Worm (Caenorhabditis elegans): Measurements from ENCODE around the gene lin-36.

lin-36 gene

DNA sequence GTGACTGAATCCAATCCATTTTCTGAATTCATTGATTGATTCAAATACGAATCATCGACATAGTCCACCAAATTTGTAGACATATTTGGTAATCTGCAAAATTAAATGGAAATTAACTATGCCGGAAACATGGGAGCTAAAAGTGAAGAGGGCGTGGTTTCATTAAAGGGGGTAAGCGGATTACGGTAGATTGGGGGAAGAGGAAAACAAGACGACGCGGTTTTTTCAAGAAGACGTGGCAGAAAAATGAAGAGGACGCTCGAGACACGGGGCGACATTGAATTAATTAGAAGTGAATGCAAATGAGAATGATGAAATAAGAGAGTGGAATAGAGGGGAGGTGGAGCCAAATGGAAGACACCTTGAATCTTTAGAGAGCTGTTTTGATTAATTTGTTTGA lies 24.3 kb downstream of the lin-36 start, which contains the start of gene npr-17:
TSS of gene npr-17 (minus strand) at position 101 of the 400 bp plus-strand sequence.
- TF ChIP-seq nhr-237 (tag; optimal IDR thresholded peaks at IDR 0.05) (no peak), lin-39 (tag; optimal IDR thresholded peaks at IDR 0.05) (no peak), jun-1 (tag; optimal IDR thresholded peaks at IDR 0.05) (no peak), nhr-76 (tag; optimal IDR thresholded peaks at IDR 0.05) (no peak), elt-1 (tag; optimal IDR thresholded peaks at IDR 0.05) (no peak), pqm-1 (tag; optimal IDR thresholded peaks at IDR 0.05) (no peak)

DNA sequence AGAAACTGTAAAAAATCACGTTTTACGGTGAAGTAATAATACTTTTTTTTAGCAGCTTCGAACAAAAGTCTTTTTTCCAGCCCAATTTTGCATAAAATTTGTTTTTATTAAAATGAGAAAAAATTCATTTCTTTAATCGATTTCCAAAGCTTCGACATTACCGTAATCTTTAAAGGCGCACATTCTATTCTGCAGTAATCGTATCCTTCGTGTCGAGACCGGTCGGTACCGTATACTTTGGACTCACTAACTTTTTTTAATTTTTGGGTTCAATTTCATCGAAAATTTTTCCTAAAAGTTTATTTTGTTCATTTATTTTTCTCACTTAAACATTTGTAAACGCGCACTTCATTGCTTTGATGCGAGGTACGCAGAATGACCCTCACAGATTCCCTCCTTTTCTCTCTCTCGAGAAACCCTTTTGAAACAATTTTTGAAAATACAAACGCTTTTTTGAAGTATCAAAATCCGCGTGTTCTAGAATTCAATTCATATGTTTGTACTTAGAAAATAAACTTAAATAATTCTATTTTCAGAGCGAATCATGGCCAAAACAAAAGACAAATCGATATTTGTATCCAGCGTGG lies 34.0 kb downstream of the lin-36 start, which contains the start of gene hrpk-2:
TSS of gene hrpk-2 (plus strand) at position 537 of the 587 bp plus-strand sequence.
- no peak for TF ChIP-seq nhr-28 (tag; optimal IDR thresholded peaks at IDR 0.05)
- no peak for TF ChIP-seq nhr-12 (tag; optimal IDR thresholded peaks at IDR 0.05)
- no peak for TF ChIP-seq fkh-2 (tag; optimal IDR thresholded peaks at IDR 0.05)
- TF ChIP-seq lin-15B (tag; optimal IDR thresholded peaks at IDR 0.05), result no peak
- no peak for TF ChIP-seq nhr-76 (tag; optimal IDR thresholded peaks at IDR 0.05)
- TF ChIP-seq mml-1 (tag; optimal IDR thresholded peaks at IDR 0.05), result no peak
- no peak for TF ChIP-seq ztf-4 (tag; optimal IDR thresholded peaks at IDR 0.05)
- TF ChIP-seq nhr-67 (tag; optimal IDR thresholded peaks at IDR 0.05), result no peak
- TF ChIP-seq pqm-1 (tag; optimal IDR thresholded peaks at IDR 0.05), result no peak
- TF ChIP-seq ZK546.5 (tag; optimal IDR thresholded peaks at IDR 0.05), result no peak
- no peak for TF ChIP-seq lin-39 (tag; optimal IDR thresholded peaks at IDR 0.05)
- no peak for TF ChIP-seq elt-3 (tag; optimal IDR thresholded peaks at IDR 0.05)
- no peak for TF ChIP-seq egl-5 (tag; optimal IDR thresholded peaks at IDR 0.05)
- no peak for TF ChIP-seq unc-62 (GFP tag; optimal IDR thresholded peaks at IDR 0.05)

DNA sequence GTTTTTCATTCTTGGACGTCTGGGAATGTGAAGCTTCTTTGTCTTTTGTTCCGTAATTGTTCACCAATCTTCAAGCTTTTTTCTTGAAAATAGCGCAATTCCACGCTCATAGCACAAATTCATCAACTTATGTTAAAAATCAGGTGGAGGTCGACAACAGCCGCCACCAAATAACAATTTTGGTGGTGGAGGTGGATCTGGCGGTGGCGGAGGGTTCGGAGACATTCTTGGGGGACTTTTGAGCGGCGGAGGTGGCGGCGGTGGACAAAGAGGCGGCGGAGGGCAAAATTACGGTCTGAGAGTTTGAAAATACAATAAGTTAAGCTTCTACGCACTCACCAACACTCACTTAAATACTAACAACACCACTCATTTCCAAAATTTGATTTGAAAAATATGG lies 38.7 kb downstream of the lin-36 start:
- TF ChIP-seq snpc-4 (tag; optimal IDR thresholded peaks at IDR 0.05), result no peak

DNA sequence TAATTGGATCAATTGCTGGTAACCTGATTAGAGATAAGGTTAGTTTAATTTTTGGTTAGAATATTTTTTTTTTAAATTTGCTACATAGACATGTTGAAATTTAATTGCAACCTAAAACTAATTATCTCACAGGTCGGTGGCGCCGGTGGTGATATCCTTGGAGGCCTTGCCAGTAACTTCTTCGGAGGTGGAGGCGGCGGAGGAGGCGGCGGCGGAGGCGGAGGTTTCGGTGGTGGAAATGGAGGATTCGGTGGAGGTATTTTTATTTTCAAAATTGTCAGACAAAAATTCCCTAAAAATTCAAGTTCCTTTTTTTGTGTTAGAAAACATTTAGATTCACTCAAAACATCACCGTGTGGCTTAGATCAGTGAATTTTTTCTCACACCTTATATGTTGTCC lies 39.4 kb downstream of the lin-36 start:
- TF ChIP-seq elt-3 (tag; optimal IDR thresholded peaks at IDR 0.05), result no peak
- TF ChIP-seq nhr-237 (tag; optimal IDR thresholded peaks at IDR 0.05), result no peak
- no peak for TF ChIP-seq lin-39 (tag; optimal IDR thresholded peaks at IDR 0.05)
- TF ChIP-seq ceh-82 (tag; optimal IDR thresholded peaks at IDR 0.05), result no peak
- TF ChIP-seq nhr-11 (tag; optimal IDR thresholded peaks at IDR 0.05), result no peak
- no peak for TF ChIP-seq elt-2 (tag; optimal IDR thresholded peaks at IDR 0.05)

DNA sequence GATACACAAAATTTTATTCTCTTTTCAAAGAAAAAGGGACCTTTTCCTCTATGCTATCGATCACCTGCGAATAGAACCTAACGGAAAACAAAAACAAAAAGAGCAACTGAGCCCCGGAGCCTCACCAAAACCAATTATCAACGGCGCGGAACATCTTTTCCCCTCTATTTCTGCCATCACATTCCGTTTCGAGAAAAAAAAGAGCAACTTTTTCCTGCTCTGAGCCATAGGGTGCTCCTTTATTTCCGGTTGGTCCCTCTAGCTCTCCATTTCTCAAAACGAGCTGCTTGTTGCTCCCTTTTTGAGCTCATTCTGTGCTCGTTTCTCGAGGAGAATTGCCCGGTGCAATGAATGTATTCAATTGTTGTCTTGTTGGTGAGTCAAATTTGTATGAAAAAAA lies 41.0 kb downstream of the lin-36 start, which contains the start of gene clp-1:
TSS of gene clp-1 (plus strand) at position 301 of the 400 bp plus-strand sequence.
- TF ChIP-seq lin-39 (tag; optimal IDR thresholded peaks at IDR 0.05) (peak; percentile 26), lsy-12 (tag; optimal IDR thresholded peaks at IDR 0.05) (no peak), ama-1 (optimal IDR thresholded peaks at IDR 0.05) (peak; percentile 28), snpc-4 (tag; optimal IDR thresholded peaks at IDR 0.05) (no peak), aly-2 (tag; optimal IDR thresholded peaks at IDR 0.05) (no peak)

DNA sequence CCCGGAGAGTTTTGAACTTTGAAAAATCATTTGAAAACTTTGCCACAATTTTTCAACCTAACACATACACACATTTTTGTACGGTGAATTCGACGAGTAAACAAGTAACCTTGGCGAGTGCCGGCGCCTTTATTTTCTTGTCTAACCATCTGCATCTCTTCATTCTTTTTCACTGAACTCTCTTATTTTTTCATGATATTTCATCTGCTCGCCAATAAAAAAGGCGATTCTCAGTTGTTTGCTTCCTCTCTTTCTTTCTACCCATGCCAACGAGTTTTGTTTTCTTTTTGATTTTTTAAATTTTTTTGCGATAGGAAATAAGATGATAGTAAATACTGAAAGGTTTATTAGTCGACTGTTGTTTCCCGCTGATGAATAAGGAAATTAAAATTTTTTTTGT lies 42.0 kb downstream of the lin-36 start:
- peak; percentile 64 for TF ChIP-seq egl-5 (tag; optimal IDR thresholded peaks at IDR 0.05)
- peak; percentile 43 for TF ChIP-seq hmg-11 (tag; optimal IDR thresholded peaks at IDR 0.05)
- peak; percentile 63 for TF ChIP-seq elt-2 (tag; optimal IDR thresholded peaks at IDR 0.05)
- no peak for TF ChIP-seq skn-1 (tag; optimal IDR thresholded peaks at IDR 0.05)
- TF ChIP-seq nfya-1 (tag; optimal IDR thresholded peaks at IDR 0.05; ENCODE audit: insufficient read depth), result peak; percentile 57
- no peak for TF ChIP-seq fos-1 (tag; optimal IDR thresholded peaks at IDR 0.05)
- peak; percentile 95 for TF ChIP-seq pha-4 (tag; optimal IDR thresholded peaks at IDR 0.05)
- peak; percentile 71 for TF ChIP-seq nhr-25 (tag; optimal IDR thresholded peaks at IDR 0.05)
- TF ChIP-seq lin-15B (tag; optimal IDR thresholded peaks at IDR 0.05), result peak; percentile 10
- TF ChIP-seq nhr-77 (tag; optimal IDR thresholded peaks at IDR 0.05), result no peak

DNA sequence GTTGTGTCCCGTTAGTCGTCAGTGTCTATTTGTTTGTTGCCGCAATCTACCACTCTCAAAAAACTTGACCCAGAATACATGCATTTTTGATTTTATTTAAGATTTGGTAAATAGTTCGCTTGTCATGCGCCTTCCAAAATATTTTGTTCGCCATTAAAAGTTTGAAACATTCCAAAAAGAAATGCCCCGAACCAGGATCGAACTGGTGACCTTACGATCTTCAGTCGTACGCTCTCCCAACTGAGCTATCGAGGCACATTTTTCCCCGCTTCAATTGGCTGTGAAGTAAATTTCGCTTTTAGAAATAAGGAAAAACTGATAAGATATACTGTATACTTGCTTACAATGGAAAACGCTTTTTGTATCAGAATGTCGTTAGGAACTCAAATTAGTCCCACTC lies 42.4 kb downstream of the lin-36 start:
- TF ChIP-seq nhr-237 (tag; optimal IDR thresholded peaks at IDR 0.05) (no peak), ama-1 (optimal IDR thresholded peaks at IDR 0.05) (peak; percentile 42)
